Worm (Caenorhabditis elegans) whole organism, L2 larva: ENCODE data around the gene cec-6.

Source experiments
- fos-1 ChIP-seq: fragments of 150-350 bp; optimal IDR thresholded peaks from 2 replicates; lab custom pipeline; 2014; ENCODE audit warnings: missing biosample characterization, missing genetic modification characterization
- lin-39 ChIP-seq: fragments of 150-350 bp; optimal IDR thresholded peaks from 2 replicates; lab custom pipeline; 2014; ENCODE audit warnings: missing biosample characterization, missing genetic modification reagents, missing genetic modification characterization

- TF ChIP-seq lin-39 (no peak), fos-1 (tag; lab: Kevin White, UChicago) (no peak)
These were observed 25.6 kb upstream of the cec-6 start for ce11 chrIV:5519044-5519443.
